Fruit fly (Drosophila melanogaster): ENCODE measurements around the gene CG1275.

CG1275 gene

dm6 chr3L:2265692-2266444 is 8.6 kb upstream of the CG1275 start, which contains the start of the genes ecd and CG13806 (continued):
- peak; percentile 93 for TF ChIP-seq chinmo (GFP tag; IDR thresholded peaks at IDR 0.05; ENCODE audit: partially characterized antibody)
- TF ChIP-seq hb (GFP tag; IDR thresholded peaks at IDR 0.05; ENCODE audit: partially characterized antibody), result peak; percentile 89
- TF ChIP-seq lmd (GFP tag; IDR thresholded peaks at IDR 0.05), result peak; percentile 29; the same call in 1 of the 2 replicates
- no peak for TF ChIP-seq ase (GFP tag; IDR thresholded peaks at IDR 0.05)
- peak; percentile 55; the same call in 1 of the 2 replicates for TF ChIP-seq Xrp1 (GFP tag; IDR thresholded peaks at IDR 0.05)
- no peak for TF ChIP-seq CG6654 (GFP tag; optimal IDR thresholded peaks at IDR 0.05)
- peak; percentile 93 for TF ChIP-seq Doc3 (GFP tag; IDR thresholded peaks at IDR 0.05; ENCODE audit: partially characterized antibody)
- peak; percentile 91 for TF ChIP-seq CG34224 (GFP tag; IDR thresholded peaks at IDR 0.05; ENCODE audit: partially characterized antibody)
- peak; percentile 4 for TF ChIP-seq CG5245 (GFP tag; optimal IDR thresholded peaks at IDR 0.05)
- peak; percentile 39 for TF ChIP-seq pho (GFP tag; optimal IDR thresholded peaks at IDR 0.05)
- peak; percentile 69 for TF ChIP-seq CoRest (tag; optimal IDR thresholded peaks at IDR 0.05)
- TF ChIP-seq gfzf (GFP tag; optimal IDR thresholded peaks at IDR 0.05), result peak; percentile 60
- TF ChIP-seq sima (GFP tag; optimal IDR thresholded peaks at IDR 0.05), result no peak
- TF ChIP-seq Elba2 (GFP tag; optimal IDR thresholded peaks at IDR 0.05), result no peak
- no peak for TF ChIP-seq CG10565 (GFP tag; optimal IDR thresholded peaks at IDR 0.05)
- peak; percentile 25 for TF ChIP-seq Dad (GFP tag; optimal IDR thresholded peaks at IDR 0.05)
- no peak for TF ChIP-seq kah (GFP tag; optimal IDR thresholded peaks at IDR 0.05)
- peak; percentile 49 for TF ChIP-seq CG2116 (GFP tag; optimal IDR thresholded peaks at IDR 0.05)
- TF ChIP-seq CG14860 (GFP tag; IDR thresholded peaks at IDR 0.05; ENCODE audit: partially characterized antibody), result peak; percentile 81
- peak; percentile 57 for TF ChIP-seq CG4424 (GFP tag; optimal IDR thresholded peaks at IDR 0.05)
- TF ChIP-seq ken (GFP tag; IDR thresholded peaks at IDR 0.05), result peak; percentile 67
- TF ChIP-seq oc (tag; optimal IDR thresholded peaks at IDR 0.05), result no peak
- TF ChIP-seq CG11093 (GFP tag; IDR thresholded peaks at IDR 0.05), result no peak
- TF ChIP-seq Bgb (GFP tag; IDR thresholded peaks at IDR 0.05; ENCODE audit: partially characterized antibody), result peak; percentile 98
- TF ChIP-seq Six4 (GFP tag; optimal IDR thresholded peaks at IDR 0.05), result peak; percentile 12
- TF ChIP-seq tna (GFP tag; IDR thresholded peaks at IDR 0.05; ENCODE audit: partially characterized antibody), result peak; percentile 90
- no peak for TF ChIP-seq pan (optimal IDR thresholded peaks at IDR 0.05)
- peak in 1 of 2 experiments; percentile 62 for TF ChIP-seq pan (GFP tag; optimal IDR thresholded peaks at IDR 0.05 in 1 of 2, IDR thresholded peaks at IDR 0.05 in 1 of 2)
- TF ChIP-seq Abd-B (GFP tag; optimal IDR thresholded peaks at IDR 0.05), result peak; percentile 83
- no peak for TF ChIP-seq zf30C (GFP tag; optimal IDR thresholded peaks at IDR 0.05)
- no peak for TF ChIP-seq Dip2 (GFP tag; IDR thresholded peaks at IDR 0.05)
- no peak for TF ChIP-seq CG13296 (GFP tag; optimal IDR thresholded peaks at IDR 0.05)
- TF ChIP-seq luna (GFP tag; optimal IDR thresholded peaks at IDR 0.05), result peak; percentile 37
- TF ChIP-seq CG13894 (tag; optimal IDR thresholded peaks at IDR 0.05), result peak; percentile 34
- TF ChIP-seq CG4617 (GFP tag; optimal IDR thresholded peaks at IDR 0.05; ENCODE audit: borderline replicate concordance), result peak; percentile 95
- TF ChIP-seq chif (GFP tag; optimal IDR thresholded peaks at IDR 0.05), result peak in 1 of 2 experiments; percentile 50
- peak; percentile 54 for TF ChIP-seq emc (GFP tag; optimal IDR thresholded peaks at IDR 0.05)
- no peak for TF ChIP-seq pros (GFP tag; optimal IDR thresholded peaks at IDR 0.05)
- peak; percentile 23 for TF ChIP-seq Dek (tag; optimal IDR thresholded peaks at IDR 0.05)
- TF ChIP-seq shn (GFP tag; optimal IDR thresholded peaks at IDR 0.05), result no peak
- peak; percentile 47; the same call in 1 of the 3 replicates for TF ChIP-seq ci (GFP tag; IDR thresholded peaks at IDR 0.05)
- peak; percentile 86 for TF ChIP-seq CG9932 (GFP tag; IDR thresholded peaks at IDR 0.05)
- TF ChIP-seq pnt (GFP tag; optimal IDR thresholded peaks at IDR 0.05), result peak; percentile 4
- TF ChIP-seq NC2α (GFP tag; optimal IDR thresholded peaks at IDR 0.05), result no peak
- peak; percentile 28 for TF ChIP-seq CG13424 (tag; optimal IDR thresholded peaks at IDR 0.05)
- TF ChIP-seq slp2 (GFP tag; optimal IDR thresholded peaks at IDR 0.05), result no peak
- TF ChIP-seq bab2 (GFP tag; optimal IDR thresholded peaks at IDR 0.05), result peak; percentile 10
- TF ChIP-seq CG17829 (tag; optimal IDR thresholded peaks at IDR 0.05), result no peak
- TF ChIP-seq nmo (GFP tag; optimal IDR thresholded peaks at IDR 0.05), result peak; percentile 82
